Fruit fly (Drosophila melanogaster): ENCODE results near the gene tzn.
A peak's percentile ranks its signal among the peaks of the same experiment; 100 is the strongest.

tzn gene

DNA sequence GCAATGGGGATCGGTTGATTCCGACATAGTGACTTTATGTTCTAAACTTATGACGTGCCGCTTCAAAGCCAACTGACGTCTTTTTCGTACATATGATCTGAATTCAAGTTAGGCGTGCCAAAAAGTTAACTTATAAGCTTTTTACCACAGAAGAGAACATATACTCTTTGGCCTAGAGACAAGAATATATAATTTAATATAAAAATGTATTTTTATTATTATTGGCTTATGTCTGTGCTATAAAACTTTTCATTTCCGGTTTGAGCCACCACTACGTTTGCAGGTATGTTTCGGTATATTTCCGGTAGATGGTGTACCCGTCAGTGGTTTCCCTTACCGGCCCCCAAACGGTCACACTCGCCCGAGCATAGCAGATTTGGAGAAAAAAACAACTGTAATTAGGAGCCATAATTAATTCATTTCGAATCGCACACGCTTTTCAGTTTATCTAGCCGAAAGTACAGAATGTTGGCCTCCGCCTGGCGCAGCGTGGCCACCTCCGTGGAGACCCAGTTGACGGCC is at the start of gene tzn, which contains the start of gene CG3698 (continued):
- peak; percentile 84 for TF ChIP-seq CG18262 (tag; optimal IDR thresholded peaks at IDR 0.05)
- TF ChIP-seq CG8388 (GFP tag; optimal IDR thresholded peaks at IDR 0.05) = peak; percentile 89
- TF ChIP-seq Deaf1 (tag; optimal IDR thresholded peaks at IDR 0.05) = no peak
- TF ChIP-seq hth (optimal IDR thresholded peaks at IDR 0.05) = no peak
- TF ChIP-seq CG16863 (GFP tag; optimal IDR thresholded peaks at IDR 0.05) = peak; percentile 72
- peak; percentile 93 for TF ChIP-seq ac (GFP tag; optimal IDR thresholded peaks at IDR 0.05)
- peak; percentile 87 for TF ChIP-seq B-H1 (GFP tag; IDR thresholded peaks at IDR 0.05)
- peak; percentile 75 for TF ChIP-seq CG10565 (GFP tag; optimal IDR thresholded peaks at IDR 0.05)
- TF ChIP-seq CG11695 (GFP tag; IDR thresholded peaks at IDR 0.05) = peak; percentile 76
- TF ChIP-seq so (GFP tag; IDR thresholded peaks at IDR 0.05) = peak; percentile 89; the same call in 2 of the 3 replicates
- TF ChIP-seq Tbp (GFP tag; optimal IDR thresholded peaks at IDR 0.05) = no peak
- TF ChIP-seq Poxn (GFP tag; IDR thresholded peaks at IDR 0.05) = peak; percentile 72; the same call in 1 of the 2 replicates
- TF ChIP-seq CHES-1-like (GFP tag; optimal IDR thresholded peaks at IDR 0.05) = peak; percentile 89
- TF ChIP-seq Hand (GFP tag; optimal IDR thresholded peaks at IDR 0.05) = peak; percentile 72
- TF ChIP-seq sug (tag; optimal IDR thresholded peaks at IDR 0.05) = peak; percentile 87
- TF ChIP-seq bigmax (GFP tag; optimal IDR thresholded peaks at IDR 0.05) = peak; percentile 76
- TF ChIP-seq fd102C (GFP tag; optimal IDR thresholded peaks at IDR 0.05) = peak; percentile 95
- TF ChIP-seq bowl (GFP tag; IDR thresholded peaks at IDR 0.05) = peak; percentile 78
- peak; percentile 92 for TF ChIP-seq CG6683 (GFP tag; optimal IDR thresholded peaks at IDR 0.05)
- peak; percentile 71 for TF ChIP-seq CG4404 (GFP tag; IDR thresholded peaks at IDR 0.05)
- TF ChIP-seq CG4707 (GFP tag; optimal IDR thresholded peaks at IDR 0.05) = peak; percentile 88
- peak; percentile 96 for TF ChIP-seq slbo (GFP tag; IDR thresholded peaks at IDR 0.05)
- TF ChIP-seq lmd (GFP tag; IDR thresholded peaks at IDR 0.05) = peak; percentile 87
- TF ChIP-seq hbn (GFP tag; IDR thresholded peaks at IDR 0.05; ENCODE audit: partially characterized antibody) = peak; percentile 14; the same call in 1 of the 2 replicates
- peak; percentile 88 for TF ChIP-seq CG4730 (GFP tag; IDR thresholded peaks at IDR 0.05)
- TF ChIP-seq Hsf (GFP tag; optimal IDR thresholded peaks at IDR 0.05) = peak; percentile 89
- 0 out of 2 replicates have a peak, but pooled peaks have one; percentile 24 for TF ChIP-seq unc-4 (GFP tag; IDR thresholded peaks at IDR 0.05; ENCODE audit: partially characterized antibody)
- TF ChIP-seq CG5953 (GFP tag; IDR thresholded peaks at IDR 0.05) = peak; percentile 93
- TF ChIP-seq Myb (GFP tag; optimal IDR thresholded peaks at IDR 0.05) = peak; percentile 78
- no peak for TF ChIP-seq sqz (GFP tag; optimal IDR thresholded peaks at IDR 0.05)
- TF ChIP-seq kay (GFP tag; optimal IDR thresholded peaks at IDR 0.05) = peak; percentile 56
- peak; percentile 87 for TF ChIP-seq pb (GFP tag; optimal IDR thresholded peaks at IDR 0.05)
- TF ChIP-seq CG6813 (GFP tag; optimal IDR thresholded peaks at IDR 0.05) = peak; percentile 95
- peak; percentile 96 for TF ChIP-seq CG11085 (GFP tag; IDR thresholded peaks at IDR 0.05)
- no peak for TF ChIP-seq br (optimal IDR thresholded peaks at IDR 0.05)
- TF ChIP-seq grn (GFP tag; optimal IDR thresholded peaks at IDR 0.05) = peak; percentile 67
- TF ChIP-seq CG33557 (GFP tag; optimal IDR thresholded peaks at IDR 0.05) = peak; percentile 88
- TF ChIP-seq nerfin-2 (GFP tag; IDR thresholded peaks at IDR 0.05; ENCODE audit: partially characterized antibody) = no peak
- TF ChIP-seq maf-S (GFP tag; optimal IDR thresholded peaks at IDR 0.05) = peak; percentile 83
- peak; percentile 62; the same call in 1 of the 2 replicates for TF ChIP-seq Doc2 (GFP tag; IDR thresholded peaks at IDR 0.05)
- TF ChIP-seq cas (GFP tag; IDR thresholded peaks at IDR 0.05) = peak; percentile 71
- TF ChIP-seq Ssrp (tag; optimal IDR thresholded peaks at IDR 0.05) = peak; percentile 87
- TF ChIP-seq hb (GFP tag; IDR thresholded peaks at IDR 0.05; ENCODE audit: partially characterized antibody) = no peak
- TF ChIP-seq E2f2 (GFP tag; IDR thresholded peaks at IDR 0.05) = peak; percentile 74
- peak; percentile 95 for TF ChIP-seq sens-2 (GFP tag; IDR thresholded peaks at IDR 0.05)
- peak; percentile 67 for TF ChIP-seq danr (GFP tag; IDR thresholded peaks at IDR 0.05)
- peak; percentile 84 for TF ChIP-seq CG9437 (GFP tag; optimal IDR thresholded peaks at IDR 0.05)
- peak; percentile 84 for TF ChIP-seq CG2889 (GFP tag; IDR thresholded peaks at IDR 0.05)
- peak; percentile 64 for TF ChIP-seq MESR4 (GFP tag; optimal IDR thresholded peaks at IDR 0.05)
- TF ChIP-seq CG9215 (GFP tag; IDR thresholded peaks at IDR 0.05) = peak; percentile 80
- peak; percentile 98 for TF ChIP-seq MTF-1 (GFP tag; optimal IDR thresholded peaks at IDR 0.05; ENCODE audit: borderline replicate concordance)
